Worm (Caenorhabditis elegans): ENCODE results near the gene F59A7.7.

Gene F59A7.7

ce11 chrV:1991381-1991780, 20.5 kb upstream of the F59A7.7 start:
- TF ChIP-seq nhr-11 (tag; optimal IDR thresholded peaks at IDR 0.05) (no peak), ztf-11 (tag; optimal IDR thresholded peaks at IDR 0.05) (no peak), fos-1 (tag; optimal IDR thresholded peaks at IDR 0.05) (no peak)

- TF ChIP-seq sma-3 (GFP tag; optimal IDR thresholded peaks at IDR 0.05), result no peak
- TF ChIP-seq dmd-4 (tag; optimal IDR thresholded peaks at IDR 0.05), result no peak
- no peak for TF ChIP-seq nhr-21 (tag; optimal IDR thresholded peaks at IDR 0.05)
- no peak for TF ChIP-seq nhr-25 (tag; optimal IDR thresholded peaks at IDR 0.05)
- TF ChIP-seq ZK546.5 (tag; optimal IDR thresholded peaks at IDR 0.05), result no peak
- TF ChIP-seq alr-1 (tag; optimal IDR thresholded peaks at IDR 0.05), result no peak
- no peak for TF ChIP-seq C34F6.9 (tag; optimal IDR thresholded peaks at IDR 0.05)
- no peak for TF ChIP-seq unc-55 (GFP tag; optimal IDR thresholded peaks at IDR 0.05)
- TF ChIP-seq sma-9 (GFP tag; optimal IDR thresholded peaks at IDR 0.05), result no peak
- no peak for TF ChIP-seq sma-9 (tag; optimal IDR thresholded peaks at IDR 0.05)
- no peak for TF ChIP-seq lin-13 (GFP tag; optimal IDR thresholded peaks at IDR 0.05)
- no peak for TF ChIP-seq nhr-129 (tag; optimal IDR thresholded peaks at IDR 0.05)
- no peak for TF ChIP-seq lsy-2 (tag; optimal IDR thresholded peaks at IDR 0.05)
- no peak for TF ChIP-seq mbf-1 (tag; optimal IDR thresholded peaks at IDR 0.05)
- no peak for TF ChIP-seq unc-62 (GFP tag; optimal IDR thresholded peaks at IDR 0.05)
- TF ChIP-seq ceh-16 (tag; optimal IDR thresholded peaks at IDR 0.05), result no peak
- TF ChIP-seq sem-4 (tag; optimal IDR thresholded peaks at IDR 0.05), result no peak
These were observed 19.3 kb upstream of the F59A7.7 start, which contains the start of gene tnt-4 for ce11 chrV:1992515-1992968. TSS of gene tnt-4 (minus strand) at chrV:1992918.

ce11 chrV:1998358-1998757, 13.5 kb upstream of the F59A7.7 start:
- TF ChIP-seq gmeb-1 (tag; optimal IDR thresholded peaks at IDR 0.05) (no peak), aly-2 (tag; optimal IDR thresholded peaks at IDR 0.05) (no peak), alr-1 (tag; optimal IDR thresholded peaks at IDR 0.05) (no peak), nhr-77 (tag; optimal IDR thresholded peaks at IDR 0.05) (no peak), sma-9 (GFP tag; optimal IDR thresholded peaks at IDR 0.05) (peak; percentile 6), sma-9 (tag; optimal IDR thresholded peaks at IDR 0.05) (no peak), fos-1 (tag; optimal IDR thresholded peaks at IDR 0.05) (no peak), nhr-21 (tag; optimal IDR thresholded peaks at IDR 0.05) (no peak), crh-2 (tag; optimal IDR thresholded peaks at IDR 0.05) (no peak), lin-39 (tag; optimal IDR thresholded peaks at IDR 0.05) (no peak)

- no peak for TF ChIP-seq skn-1 (tag; optimal IDR thresholded peaks at IDR 0.05)
- peak; percentile 2 for TF ChIP-seq crh-2 (tag; optimal IDR thresholded peaks at IDR 0.05)
- TF ChIP-seq sem-4 (tag; optimal IDR thresholded peaks at IDR 0.05), result no peak
- TF ChIP-seq unc-62 (GFP tag; optimal IDR thresholded peaks at IDR 0.05), result no peak
- no peak for TF ChIP-seq nhr-21 (tag; optimal IDR thresholded peaks at IDR 0.05)
- no peak for TF ChIP-seq R02D3.7 (tag; optimal IDR thresholded peaks at IDR 0.05)
- TF ChIP-seq ama-1 (optimal IDR thresholded peaks at IDR 0.05), result no peak
- TF ChIP-seq ZK546.5 (tag; optimal IDR thresholded peaks at IDR 0.05), result no peak
- TF ChIP-seq lin-13 (GFP tag; optimal IDR thresholded peaks at IDR 0.05), result no peak
- TF ChIP-seq alr-1 (tag; optimal IDR thresholded peaks at IDR 0.05), result no peak
- no peak for TF ChIP-seq nhr-129 (tag; optimal IDR thresholded peaks at IDR 0.05)
- TF ChIP-seq sma-9 (GFP tag; optimal IDR thresholded peaks at IDR 0.05), result peak; percentile 34
- TF ChIP-seq sma-9 (tag; optimal IDR thresholded peaks at IDR 0.05), result no peak
These were observed 12.3 kb upstream of the F59A7.7 start, which contains the start of gene alh-5 for ce11 chrV:1999531-2000094. TSS of gene alh-5 (minus strand) at chrV:1999581.

ce11 chrV:2004229-2004628, 7.6 kb upstream of the F59A7.7 start, which contains the start of gene clec-206:
TSS of gene clec-206 (minus strand) at chrV:2004329.
- TF ChIP-seq elt-1 (tag; optimal IDR thresholded peaks at IDR 0.05), result no peak
- no peak for TF ChIP-seq ztf-1 (GFP tag; conservative IDR thresholded peaks at IDR 0.05)

- TF ChIP-seq ceh-82 (tag; optimal IDR thresholded peaks at IDR 0.05) (no peak), nhr-12 (tag; optimal IDR thresholded peaks at IDR 0.05) (no peak), nhr-11 (tag; optimal IDR thresholded peaks at IDR 0.05) (no peak)
These were observed 7.2 kb upstream of the F59A7.7 start, which contains the start of gene cysl-4 for ce11 chrV:2004659-2005058. TSS of gene cysl-4 (plus strand) at chrV:2004959.
